Worm (Caenorhabditis elegans): ENCODE data around the gene ceh-43.

ceh-43 gene

DNA sequence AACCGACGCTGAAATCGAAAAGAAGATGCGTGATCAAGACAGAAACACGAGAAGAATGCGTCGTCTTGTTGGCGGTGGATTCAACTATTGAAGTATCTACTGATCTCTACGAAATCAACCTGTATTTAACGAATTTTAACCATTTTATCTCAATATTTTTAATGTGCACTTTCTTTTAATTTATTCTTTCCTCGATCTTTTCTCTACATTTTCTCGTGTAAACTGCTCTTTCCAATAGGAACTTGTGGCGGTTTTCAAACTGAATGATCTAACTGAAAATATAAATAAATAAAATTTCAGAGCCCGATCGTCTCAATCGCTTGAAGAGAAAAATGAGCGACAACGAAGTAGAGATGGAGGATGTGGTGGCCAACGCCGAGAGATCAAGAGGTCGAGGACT, 43.8 kb downstream of the ceh-43 start, which contains the start of gene rnp-4:
rnp-4 (plus strand) TSS at position 301 of the 400 bp plus-strand sequence.
- TF ChIP-seq lsy-2 (tag; optimal IDR thresholded peaks at IDR 0.05) (no peak), unc-39 (tag; optimal IDR thresholded peaks at IDR 0.05) (no peak), cnd-1 (tag; optimal IDR thresholded peaks at IDR 0.05) (no peak), elt-1 (tag; optimal IDR thresholded peaks at IDR 0.05; ENCODE audit: borderline replicate concordance, insufficient read depth) (no peak), mab-5 (tag; optimal IDR thresholded peaks at IDR 0.05) (no peak)

DNA sequence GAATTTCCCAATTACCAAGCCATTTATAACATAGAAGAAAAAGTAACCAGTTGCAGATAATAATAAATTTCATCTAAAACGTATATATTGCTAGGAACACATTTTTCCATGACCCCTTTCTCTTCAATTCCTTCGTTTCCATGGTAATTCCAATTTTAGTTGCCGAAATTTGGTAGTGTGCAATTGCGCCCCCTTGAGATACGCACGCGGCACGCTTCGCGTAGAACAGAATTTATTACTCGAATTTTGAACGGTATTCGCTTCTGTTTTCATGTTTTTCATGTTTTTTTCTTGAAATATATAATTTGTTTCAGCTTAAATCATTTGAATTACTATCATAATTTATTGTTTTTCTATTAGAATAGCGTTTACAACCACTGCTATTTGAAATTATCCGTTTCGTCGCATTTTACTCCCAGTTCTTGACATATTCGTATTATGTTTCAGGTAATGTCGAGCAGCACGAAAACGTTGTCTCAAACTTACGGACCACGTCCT, 45.4 kb downstream of the ceh-43 start, which contains the start of the genes R07E5.17 and snfc-5:
R07E5.17 (minus strand) TSS at position 98 of the 498 bp plus-strand sequence.
snfc-5 (plus strand) TSS at position 448 of the 498 bp plus-strand sequence.
- TF ChIP-seq flh-1 (GFP tag; optimal IDR thresholded peaks at IDR 0.05): no peak
- TF ChIP-seq elt-3 (tag; optimal IDR thresholded peaks at IDR 0.05): no peak
- TF ChIP-seq nhr-237 (tag; optimal IDR thresholded peaks at IDR 0.05): no peak
- peak; percentile 19 for TF ChIP-seq ceh-39 (tag; optimal IDR thresholded peaks at IDR 0.05)
- no peak for TF ChIP-seq ceh-83 (GFP tag; optimal IDR thresholded peaks at IDR 0.05)
- TF ChIP-seq sptf-1 (tag; optimal IDR thresholded peaks at IDR 0.05): peak; percentile 5
- no peak for TF ChIP-seq mab-5 (tag; optimal IDR thresholded peaks at IDR 0.05)
- TF ChIP-seq elt-1 (tag; optimal IDR thresholded peaks at IDR 0.05; ENCODE audit: borderline replicate concordance, insufficient read depth): no peak
- no peak for TF ChIP-seq blmp-1 (tag; optimal IDR thresholded peaks at IDR 0.05)
- no peak for TF ChIP-seq sem-2 (GFP tag; optimal IDR thresholded peaks at IDR 0.05)
- peak; percentile 2 for TF ChIP-seq cnd-1 (tag; optimal IDR thresholded peaks at IDR 0.05)
- peak; percentile 76 for TF ChIP-seq mep-1 (tag; optimal IDR thresholded peaks at IDR 0.05)
- TF ChIP-seq ztf-11 (tag; optimal IDR thresholded peaks at IDR 0.05): no peak
- TF ChIP-seq lin-13 (tag; optimal IDR thresholded peaks at IDR 0.05): peak; percentile 36
- no peak for TF ChIP-seq nhr-12 (tag; optimal IDR thresholded peaks at IDR 0.05)
- TF ChIP-seq unc-120 (tag; optimal IDR thresholded peaks at IDR 0.05; ENCODE audit: poor library complexity, severe bottlenecking): peak; percentile 78
- no peak for TF ChIP-seq zip-8 (tag; optimal IDR thresholded peaks at IDR 0.05)
- no peak for TF ChIP-seq snpc-4 (tag; optimal IDR thresholded peaks at IDR 0.05)
- no peak for TF ChIP-seq nhr-2 (tag; optimal IDR thresholded peaks at IDR 0.05)
- TF ChIP-seq ces-1 (GFP tag; optimal IDR thresholded peaks at IDR 0.05): peak; percentile 24
- TF ChIP-seq nhr-28 (tag; optimal IDR thresholded peaks at IDR 0.05): no peak
- no peak for TF ChIP-seq M03D4.4 (tag; optimal IDR thresholded peaks at IDR 0.05)
- peak; percentile 69 for TF ChIP-seq lsy-2 (tag; optimal IDR thresholded peaks at IDR 0.05)
- peak; percentile 28 for TF ChIP-seq hlh-1 (tag; optimal IDR thresholded peaks at IDR 0.05)
- TF ChIP-seq lin-32 (GFP tag; optimal IDR thresholded peaks at IDR 0.05): no peak
- no peak for TF ChIP-seq tbx-8 (GFP tag; optimal IDR thresholded peaks at IDR 0.05)
- TF ChIP-seq nhr-76 (tag; optimal IDR thresholded peaks at IDR 0.05): no peak
- TF ChIP-seq bed-3 (GFP tag; optimal IDR thresholded peaks at IDR 0.05): no peak
- TF ChIP-seq ceh-43 (GFP tag; optimal IDR thresholded peaks at IDR 0.05): no peak
- no peak for TF ChIP-seq pha-4 (tag; optimal IDR thresholded peaks at IDR 0.05)
- no peak for TF ChIP-seq unc-39 (tag; optimal IDR thresholded peaks at IDR 0.05)
- TF ChIP-seq mls-2 (tag; optimal IDR thresholded peaks at IDR 0.05): no peak
- no peak for TF ChIP-seq ham-2 (GFP tag; optimal IDR thresholded peaks at IDR 0.05)
- no peak for TF ChIP-seq drap-1 (GFP tag; optimal IDR thresholded peaks at IDR 0.05)
- no peak for TF ChIP-seq unc-62 (GFP tag; optimal IDR thresholded peaks at IDR 0.05)

DNA sequence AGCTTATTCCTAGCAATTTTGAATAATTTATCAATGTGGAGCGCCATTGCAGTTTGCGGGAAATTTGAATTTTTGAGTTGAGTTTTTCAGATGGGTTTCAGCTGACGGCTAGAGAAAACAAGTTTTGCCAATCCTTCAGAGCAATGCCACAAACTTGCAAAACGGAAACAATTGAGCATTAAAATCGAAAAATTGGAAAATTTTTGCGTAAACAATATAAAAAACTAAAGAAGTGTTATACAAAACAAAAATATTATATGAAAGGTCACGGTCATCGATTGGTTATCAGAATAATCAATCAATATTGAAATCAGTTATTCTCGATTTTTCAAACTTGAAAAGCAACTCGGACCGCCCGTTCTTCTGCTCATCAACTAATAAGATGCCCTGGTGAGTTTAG, 48.6 kb downstream of the ceh-43 start, which contains the start of gene R07E5.15:
R07E5.15 (plus strand) TSS at position 301 of the 400 bp plus-strand sequence.
- TF ChIP-seq cnd-1 (tag; optimal IDR thresholded peaks at IDR 0.05) (no peak), tbx-8 (GFP tag; optimal IDR thresholded peaks at IDR 0.05) (no peak), ztf-11 (tag; optimal IDR thresholded peaks at IDR 0.05) (no peak), blmp-1 (tag; optimal IDR thresholded peaks at IDR 0.05) (no peak), ceh-83 (GFP tag; optimal IDR thresholded peaks at IDR 0.05) (no peak), bed-3 (GFP tag; optimal IDR thresholded peaks at IDR 0.05) (no peak), lsy-2 (tag; optimal IDR thresholded peaks at IDR 0.05) (no peak), nhr-76 (tag; optimal IDR thresholded peaks at IDR 0.05) (no peak), unc-39 (tag; optimal IDR thresholded peaks at IDR 0.05) (no peak)

DNA sequence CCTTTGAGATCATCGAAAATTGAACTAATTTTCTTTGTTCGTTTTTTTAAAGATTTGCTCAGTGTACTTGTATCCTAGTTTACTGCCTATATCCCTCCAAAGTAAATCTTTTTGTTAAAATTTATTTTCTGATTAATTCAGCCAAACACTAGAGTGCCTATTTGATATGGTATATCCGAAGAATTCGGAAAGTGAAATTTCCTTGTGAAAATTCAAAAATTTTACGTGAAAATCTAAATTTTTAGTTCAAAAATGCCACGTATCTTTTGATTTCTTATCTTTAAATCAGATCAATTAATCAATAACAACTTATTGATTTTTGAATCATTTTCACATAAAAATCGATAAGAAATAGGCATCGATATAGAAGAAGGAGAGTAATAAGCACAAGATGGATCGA, 51.3 kb downstream of the ceh-43 start, which contains the start of gene R07E5.6:
R07E5.6 (plus strand) TSS at position 301 of the 400 bp plus-strand sequence.
- no peak for TF ChIP-seq ceh-39 (tag; optimal IDR thresholded peaks at IDR 0.05)
- no peak for TF ChIP-seq blmp-1 (tag; optimal IDR thresholded peaks at IDR 0.05)
- no peak for TF ChIP-seq flh-1 (GFP tag; optimal IDR thresholded peaks at IDR 0.05)
- TF ChIP-seq ztf-11 (tag; optimal IDR thresholded peaks at IDR 0.05): no peak
- TF ChIP-seq lin-32 (GFP tag; optimal IDR thresholded peaks at IDR 0.05): no peak
- no peak for TF ChIP-seq unc-39 (tag; optimal IDR thresholded peaks at IDR 0.05)
- TF ChIP-seq elt-3 (tag; optimal IDR thresholded peaks at IDR 0.05): no peak
- TF ChIP-seq tbx-8 (GFP tag; optimal IDR thresholded peaks at IDR 0.05): no peak
- no peak for TF ChIP-seq ces-1 (GFP tag; optimal IDR thresholded peaks at IDR 0.05)
- no peak for TF ChIP-seq unc-62 (GFP tag; optimal IDR thresholded peaks at IDR 0.05)
- TF ChIP-seq sptf-1 (tag; optimal IDR thresholded peaks at IDR 0.05): no peak
- TF ChIP-seq nhr-237 (tag; optimal IDR thresholded peaks at IDR 0.05): no peak

Data from whole organism, mixed stage, embryonic.